Fruit fly (Drosophila melanogaster): ENCODE results near the gene alt.
A peak's percentile ranks its signal among the peaks of the same experiment; 100 is the strongest.

alt gene

DNA sequence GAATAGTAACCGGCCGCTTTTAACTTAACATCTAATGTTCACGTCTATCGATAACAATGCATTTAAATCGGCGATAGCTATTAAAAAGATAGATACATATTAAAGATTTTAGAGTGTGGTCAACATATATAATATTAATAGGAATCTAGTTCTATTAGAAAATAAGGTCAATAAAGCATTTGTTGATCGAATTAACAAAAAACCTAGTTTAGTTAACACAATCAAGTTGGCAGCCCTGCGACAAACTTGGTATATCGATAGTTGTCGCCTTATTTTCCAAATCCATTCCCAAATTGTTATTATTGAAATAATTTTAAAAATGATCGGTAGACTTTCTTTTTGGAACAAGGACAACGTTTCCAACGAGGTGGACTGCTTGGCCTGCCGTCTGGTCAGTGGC lies 2.5 kb upstream of the alt start, which contains the start of the genes CG31251 and CG31360 (continued):
- TF ChIP-seq NfI (GFP tag; optimal IDR thresholded peaks at IDR 0.05) (no peak), kah (GFP tag; optimal IDR thresholded peaks at IDR 0.05) (no peak), CTCF (GFP tag; optimal IDR thresholded peaks at IDR 0.05) (no peak), odd (GFP tag; optimal IDR thresholded peaks at IDR 0.05) (no peak), nerfin-2 (GFP tag; IDR thresholded peaks at IDR 0.05; ENCODE audit: partially characterized antibody) (peak; percentile 82), Ravus (GFP tag; IDR thresholded peaks at IDR 0.05) (no peak), CG2202 (tag; optimal IDR thresholded peaks at IDR 0.05) (no peak), CG18764 (GFP tag; optimal IDR thresholded peaks at IDR 0.05) (no peak), CG10959 (GFP tag; IDR thresholded peaks at IDR 0.05) (no peak), B-H1 (GFP tag; IDR thresholded peaks at IDR 0.05) (no peak), Dbx (GFP tag; IDR thresholded peaks at IDR 0.05) (no peak), CG10267 (tag; optimal IDR thresholded peaks at IDR 0.05) (peak; percentile 34), sc (optimal IDR thresholded peaks at IDR 0.05) (no peak), sc (GFP tag; optimal IDR thresholded peaks at IDR 0.05) (no peak), Hr3 (GFP tag; optimal IDR thresholded peaks at IDR 0.05) (no peak), CG2875 (GFP tag; optimal IDR thresholded peaks at IDR 0.05) (no peak), CG10366 (GFP tag; IDR thresholded peaks at IDR 0.05) (no peak), tio (GFP tag; optimal IDR thresholded peaks at IDR 0.05) (no peak), caup (GFP tag; optimal IDR thresholded peaks at IDR 0.05; ENCODE audit: severe bottlenecking) (no peak), Camta (GFP tag; optimal IDR thresholded peaks at IDR 0.05) (no peak), NC2α (GFP tag; optimal IDR thresholded peaks at IDR 0.05) (no peak), pros (GFP tag; optimal IDR thresholded peaks at IDR 0.05) (no peak), zen2 (GFP tag; IDR thresholded peaks at IDR 0.05; ENCODE audit: partially characterized antibody) (peak; percentile 85; the same call in 2 of the 3 replicates), amos (GFP tag; IDR thresholded peaks at IDR 0.05; ENCODE audit: partially characterized antibody) (peak; percentile 72), hb (GFP tag; IDR thresholded peaks at IDR 0.05; ENCODE audit: partially characterized antibody) (peak; percentile 89), CG6272 (GFP tag; IDR thresholded peaks at IDR 0.05) (no peak), peb (GFP tag; IDR thresholded peaks at IDR 0.05) (no peak), Rfx (GFP tag; IDR thresholded peaks at IDR 0.05) (no peak), Myb (GFP tag; optimal IDR thresholded peaks at IDR 0.05) (no peak), TFAM (GFP tag; optimal IDR thresholded peaks at IDR 0.05) (no peak), CG13424 (tag; optimal IDR thresholded peaks at IDR 0.05) (no peak), Ada2b (GFP tag; IDR thresholded peaks at IDR 0.05) (no peak), CG3847 (GFP tag; IDR thresholded peaks at IDR 0.05) (no peak), Ssrp (tag; optimal IDR thresholded peaks at IDR 0.05) (no peak), zen (tag; optimal IDR thresholded peaks at IDR 0.05) (peak; percentile 19), Adf1 (GFP tag; IDR thresholded peaks at IDR 0.05) (no peak), CG12155 (GFP tag; optimal IDR thresholded peaks at IDR 0.05) (no peak), Six4 (GFP tag; optimal IDR thresholded peaks at IDR 0.05) (no peak), CoRest (tag; optimal IDR thresholded peaks at IDR 0.05) (peak; percentile 29), yki (optimal IDR thresholded peaks at IDR 0.05) (no peak), pho (GFP tag; optimal IDR thresholded peaks at IDR 0.05) (no peak), CG17385 (GFP tag; optimal IDR thresholded peaks at IDR 0.05) (no peak), wdn (GFP tag; IDR thresholded peaks at IDR 0.05) (no peak), CG31224 (GFP tag; IDR thresholded peaks at IDR 0.05) (no peak), p53 (GFP tag; optimal IDR thresholded peaks at IDR 0.05) (no peak), CG5180 (GFP tag; optimal IDR thresholded peaks at IDR 0.05) (no peak), Dll (GFP tag; IDR thresholded peaks at IDR 0.05; ENCODE audit: partially characterized antibody) (peak; percentile 95), her (GFP tag; optimal IDR thresholded peaks at IDR 0.05) (no peak), CG14860 (GFP tag; IDR thresholded peaks at IDR 0.05; ENCODE audit: partially characterized antibody) (peak; percentile 89), seq (GFP tag; IDR thresholded peaks at IDR 0.05) (no peak), klu (GFP tag; IDR thresholded peaks at IDR 0.05) (no peak), ssp (GFP tag; IDR thresholded peaks at IDR 0.05) (no peak), tna (GFP tag; IDR thresholded peaks at IDR 0.05; ENCODE audit: partially characterized antibody) (peak; percentile 72)
